Worm (Caenorhabditis elegans) whole organism, L3 larva: Measurements from ENCODE around the gene C07H4.1.

Experiments
- R02D3.7 ChIP-seq: fragments of 150-350 bp; optimal IDR thresholded peaks from 2 replicates; lab custom pipeline; 2014; ENCODE audit warnings: missing biosample characterization, missing genetic modification characterization
- ceh-9 ChIP-seq: sonication (generic microtip); optimal IDR thresholded peaks from 2 replicates; lab custom pipeline; 2018; ENCODE audit warnings: missing biosample characterization, missing genetic modification characterization
- daf-12 ChIP-seq: fragments of 150-350 bp; optimal IDR thresholded peaks from 2 replicates; lab custom pipeline; 2014; ENCODE audit warnings: missing biosample characterization, missing genetic modification reagents, missing genetic modification characterization
- fkh-10 ChIP-seq: sonication (generic microtip); optimal IDR thresholded peaks from 2 replicates; lab custom pipeline; 2017; ENCODE audit warnings: missing biosample characterization, missing genetic modification reagents, missing genetic modification characterization
- lin-15B ChIP-seq: fragments of 150-350 bp; optimal IDR thresholded peaks from 2 replicates; lab custom pipeline; 2014; ENCODE audit warnings: missing biosample characterization, missing genetic modification characterization
- nfya-1 ChIP-seq: sonication (generic microtip); optimal IDR thresholded peaks from 2 replicates; lab custom pipeline; 2017; ENCODE audit warnings: missing genetic modification characterization, mild to moderate bottlenecking, missing compliant biosample characterization, antibody characterized with exemption, moderate library complexity; ENCODE audit not compliant: insufficient read depth
- nhr-23 ChIP-seq: fragments of 150-350 bp; optimal IDR thresholded peaks from 2 replicates; lab custom pipeline; 2014; ENCODE audit warnings: missing biosample characterization, missing genetic modification reagents, missing genetic modification characterization
- nhr-28 ChIP-seq: fragments of 150-350 bp; optimal IDR thresholded peaks from 2 replicates; lab custom pipeline; 2014; ENCODE audit warnings: missing biosample characterization, missing genetic modification characterization
- snpc-4 ChIP-seq: fragments of 150-350 bp; optimal IDR thresholded peaks from 2 replicates; lab custom pipeline; 2014; ENCODE audit warnings: missing biosample characterization, missing genetic modification characterization
- zag-1 ChIP-seq: fragments of 150-350 bp; optimal IDR thresholded peaks from 2 replicates; lab custom pipeline; 2014; ENCODE audit warnings: missing biosample characterization, missing genetic modification characterization
- ztf-4 ChIP-seq: fragments of 150-350 bp; optimal IDR thresholded peaks from 2 replicates; lab custom pipeline; 2014; ENCODE audit warnings: missing biosample characterization, missing genetic modification characterization

DNA sequence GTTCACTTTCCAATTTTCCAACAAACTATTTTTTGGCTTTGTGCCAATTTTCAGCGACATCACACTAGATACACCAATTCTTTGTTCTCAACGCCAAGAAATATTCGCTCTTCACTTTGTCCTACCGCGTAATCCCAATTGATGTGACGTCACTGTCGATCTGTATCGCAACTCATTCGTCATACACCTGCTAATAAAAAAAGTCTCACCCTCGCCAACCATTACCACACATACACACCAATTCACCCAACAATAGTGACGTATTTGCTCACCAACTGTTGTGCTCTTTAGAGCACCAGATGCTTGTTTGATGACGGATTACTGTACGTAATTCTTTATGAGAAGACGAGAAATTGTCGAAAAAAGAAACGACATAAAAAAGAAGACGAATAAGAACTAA, 30.1 kb downstream of the C07H4.1 start:
- no peak for TF ChIP-seq R02D3.7 (tag; lab: Kevin White, UChicago)
- TF ChIP-seq zag-1 (tag; lab: Kevin White, UChicago): no peak
- TF ChIP-seq nhr-23 (tag; lab: Kevin White, UChicago): no peak
- no peak for TF ChIP-seq lin-15B (tag; lab: Kevin White, UChicago)
- TF ChIP-seq nhr-28 (tag; lab: Kevin White, UChicago): no peak
- TF ChIP-seq ceh-9 (tag; lab: Kevin White, UChicago): no peak
- TF ChIP-seq snpc-4 (tag; lab: Kevin White, UChicago): no peak
- no peak for TF ChIP-seq nfya-1 (tag; lab: Kevin White, UChicago)
- TF ChIP-seq ztf-4 (tag; lab: Kevin White, UChicago): no peak
- no peak for TF ChIP-seq daf-12 (tag; lab: Kevin White, UChicago)
- no peak for TF ChIP-seq fkh-10 (GFP tag; lab: Kevin White, UChicago)
